Fruit fly (Drosophila melanogaster) whole organism, embryonic: ENCODE results near the gene CG9483.

Source experiments
- Atf-2 ChIP-seq: fragments of 200-800 bp; sonication (Bioruptor generic); optimal IDR thresholded peaks from 2 replicates; lab custom pipeline; 2016; ENCODE audit warnings: missing biosample characterization, missing genetic modification characterization
- BEAF-32 ChIP-seq: fragments of 200-800 bp; sonication (Bioruptor generic); optimal IDR thresholded peaks from 3 replicates; lab custom pipeline; 2017; ENCODE audit warnings: missing biosample characterization, missing genetic modification characterization, mild to moderate bottlenecking, moderate library complexity, missing genetic modification reagents
- BtbVII ChIP-seq: fragments of 200-800 bp; sonication (Bioruptor generic); optimal IDR thresholded peaks from 3 replicates; lab custom pipeline; 2017; ENCODE audit warnings: missing biosample characterization, mild to moderate bottlenecking, missing genetic modification characterization
- CG10147 ChIP-seq: fragments of 200-800 bp; sonication (Bioruptor generic); optimal IDR thresholded peaks from 2 replicates; lab custom pipeline; 2019; ENCODE audit warnings: missing biosample characterization, mild to moderate bottlenecking, missing genetic modification characterization, moderate library complexity
- CG10543 ChIP-seq: fragments of 200-800 bp; sonication (Bioruptor generic); optimal IDR thresholded peaks from 3 replicates; lab custom pipeline; 2017; ENCODE audit warnings: missing biosample characterization, mild to moderate bottlenecking, missing genetic modification characterization, moderate library complexity
- CG11093 ChIP-seq: fragments of 200-800 bp; sonication (Bioruptor generic); IDR thresholded peaks from 3 replicates; pipeline ENCODE4 v1.3.6; 2022; ENCODE audit warnings: missing biosample characterization, missing genetic modification characterization
- CG11247 ChIP-seq: fragments of 200-800 bp; sonication (Bioruptor generic); IDR thresholded peaks from 2 replicates; pipeline ENCODE4 v1.3.6; 2022; ENCODE audit warnings: missing biosample characterization, missing genetic modification characterization
- CG12219 ChIP-seq: fragments of 200-800 bp; sonication (Bioruptor generic); optimal IDR thresholded peaks from 3 replicates; lab custom pipeline; 2018; ENCODE audit warnings: missing biosample characterization, mild to moderate bottlenecking, missing genetic modification characterization
- CG12391 ChIP-seq: fragments of 200-800 bp; sonication (Bioruptor generic); optimal IDR thresholded peaks from 3 replicates; lab custom pipeline; 2018; ENCODE audit warnings: missing biosample characterization, mild to moderate bottlenecking, missing genetic modification characterization, moderate library complexity
- CG13296 ChIP-seq: fragments of 200-800 bp; sonication (Bioruptor generic); optimal IDR thresholded peaks from 3 replicates; lab custom pipeline; 2018; ENCODE audit warnings: missing biosample characterization, mild to moderate bottlenecking, missing genetic modification characterization
- CG13894 ChIP-seq: fragments of 200-800 bp; sonication (Bioruptor generic); optimal IDR thresholded peaks from 3 replicates; lab custom pipeline; 2018; ENCODE audit warnings: missing biosample characterization, mild to moderate bottlenecking, missing genetic modification characterization, moderate library complexity
- CG17328 ChIP-seq: fragments of 200-800 bp; sonication (Bioruptor generic); IDR thresholded peaks from 2 replicates; pipeline ENCODE4 v1.3.6; 2022; ENCODE audit warnings: missing biosample characterization, missing genetic modification characterization
- CG18011 ChIP-seq: fragments of 200-800 bp; sonication (Bioruptor generic); optimal IDR thresholded peaks from 2 replicates; lab custom pipeline; 2017; ENCODE audit warnings: missing biosample characterization, missing genetic modification characterization, mild to moderate bottlenecking, moderate library complexity, missing genotype
- CG1832 ChIP-seq: fragments of 200-800 bp; sonication (Bioruptor generic); optimal IDR thresholded peaks from 2 replicates; lab custom pipeline; 2017; ENCODE audit warnings: missing biosample characterization, mild to moderate bottlenecking, missing genetic modification characterization, inconsistent platforms
- CG2116 ChIP-seq: fragments of 200-800 bp; sonication (Bioruptor generic); optimal IDR thresholded peaks from 3 replicates; lab custom pipeline; 2018; ENCODE audit warnings: missing biosample characterization, mild to moderate bottlenecking, missing genetic modification characterization
- CG2202 ChIP-seq: fragments of 200-800 bp; sonication (Bioruptor generic); optimal IDR thresholded peaks from 2 replicates; lab custom pipeline; 2018; ENCODE audit warnings: missing biosample characterization, mild to moderate bottlenecking, missing genetic modification characterization
- CG3407 ChIP-seq: fragments of 200-800 bp; sonication (Bioruptor generic); optimal IDR thresholded peaks from 2 replicates; lab custom pipeline; 2018; ENCODE audit warnings: missing biosample characterization, mild to moderate bottlenecking, missing genetic modification characterization
- CG4328 ChIP-seq: fragments of 200-800 bp; sonication (Bioruptor generic); optimal IDR thresholded peaks from 3 replicates; lab custom pipeline; 2017; ENCODE audit warnings: missing biosample characterization, missing genetic modification reagents, missing genetic modification characterization
- CG4820 ChIP-seq: fragments of 200-800 bp; sonication (Bioruptor generic); optimal IDR thresholded peaks from 3 replicates; lab custom pipeline; 2016; ENCODE audit warnings: missing biosample characterization, missing genetic modification characterization
- CG6765 ChIP-seq: fragments of 200-800 bp; sonication (Bioruptor generic); optimal IDR thresholded peaks from 3 replicates; lab custom pipeline; 2017; ENCODE audit warnings: missing biosample characterization, mild to moderate bottlenecking, missing genetic modification characterization
- CG7839 ChIP-seq: fragments of 200-800 bp; sonication (Bioruptor generic); optimal IDR thresholded peaks from 3 replicates; lab custom pipeline; 2018; ENCODE audit warnings: missing biosample characterization, mild to moderate bottlenecking, missing genetic modification characterization, moderate library complexity
- CTCF ChIP-seq: fragments of 200-800 bp; sonication (Bioruptor generic); optimal IDR thresholded peaks from 2 replicates; lab custom pipeline; 2017; ENCODE audit warnings: missing biosample characterization, mild to moderate bottlenecking, missing genetic modification characterization, moderate library complexity
- Ets97D ChIP-seq: fragments of 200-800 bp; sonication (Bioruptor generic); optimal IDR thresholded peaks from 3 replicates; lab custom pipeline; 2016; ENCODE audit warnings: missing biosample characterization, missing genetic modification characterization
- H2.0 ChIP-seq: fragments of 200-800 bp; sonication (Bioruptor generic); IDR thresholded peaks from 2 replicates; pipeline ENCODE4 v1.3.6; 2022; ENCODE audit warnings: missing biosample characterization, missing genetic modification characterization
- HLH3B ChIP-seq: fragments of 200-800 bp; sonication (Bioruptor generic); IDR thresholded peaks from 2 replicates; pipeline ENCODE4 v1.3.6; 2022; ENCODE audit warnings: missing biosample characterization, missing genetic modification characterization
- Hand ChIP-seq: fragments of 200-800 bp; sonication (Bioruptor generic); optimal IDR thresholded peaks from 2 replicates; lab custom pipeline; 2017; ENCODE audit warnings: mild to moderate bottlenecking, missing biosample characterization, missing genetic modification reagents, missing genetic modification characterization
- Hmx ChIP-seq: fragments of 200-800 bp; sonication (Bioruptor generic); optimal IDR thresholded peaks from 2 replicates; lab custom pipeline; 2016; ENCODE audit warnings: missing biosample characterization, missing genetic modification characterization
- Mad ChIP-seq: fragments of 200-800 bp; sonication (Bioruptor generic); optimal IDR thresholded peaks from 2 replicates; lab custom pipeline; 2016; ENCODE audit warnings: missing biosample characterization, missing genetic modification characterization
- Meics ChIP-seq: fragments of 200-800 bp; sonication (Bioruptor generic); optimal IDR thresholded peaks from 2 replicates; lab custom pipeline; 2017; ENCODE audit warnings: missing biosample characterization, mild to moderate bottlenecking, missing genetic modification characterization
- Mrtf ChIP-seq: fragments of 200-800 bp; sonication (Bioruptor generic); IDR thresholded peaks from 3 replicates; pipeline ENCODE4 v1.3.6; 2022; ENCODE audit warnings: missing biosample characterization, missing genetic modification characterization
- Oli ChIP-seq: fragments of 200-800 bp; sonication (Bioruptor generic); optimal IDR thresholded peaks from 2 replicates; lab custom pipeline; 2018; ENCODE audit warnings: missing biosample characterization, mild to moderate bottlenecking, missing genetic modification characterization, moderate library complexity
- Sry-δ ChIP-seq: fragments of 200-800 bp; sonication (Bioruptor generic); optimal IDR thresholded peaks from 2 replicates; lab custom pipeline; 2016; ENCODE audit warnings: missing biosample characterization, missing genetic modification characterization
- Ssrp ChIP-seq: fragments of 200-800 bp; sonication (Bioruptor generic); optimal IDR thresholded peaks from 2 replicates; lab custom pipeline; 2018; ENCODE audit warnings: missing biosample characterization, mild to moderate bottlenecking, missing genetic modification characterization, moderate library complexity
- crp ChIP-seq, 2 experiments: fragments of 200-800 bp; sonication (Bioruptor generic); optimal IDR thresholded peaks; 2 replicates in 1 of 2; 3 replicates in 1 of 2; lab custom pipeline; 2017; ENCODE audit warnings: missing biosample characterization in 2 of 2, missing genetic modification characterization in 2 of 2, mild to moderate bottlenecking in 1 of 2, moderate library complexity in 1 of 2
- disco-r ChIP-seq: fragments of 200-800 bp; sonication (Bioruptor generic); optimal IDR thresholded peaks from 2 replicates; lab custom pipeline; 2016; ENCODE audit warnings: missing biosample characterization, missing genetic modification characterization
- emc ChIP-seq: fragments of 200-800 bp; sonication (Bioruptor generic); optimal IDR thresholded peaks from 2 replicates; lab custom pipeline; 2016; ENCODE audit warnings: missing biosample characterization, missing genetic modification characterization
- fd3F ChIP-seq: fragments of 200-800 bp; sonication (Bioruptor generic); optimal IDR thresholded peaks from 2 replicates; lab custom pipeline; 2018; ENCODE audit warnings: missing biosample characterization, mild to moderate bottlenecking, missing genetic modification characterization, moderate library complexity
- grau ChIP-seq: fragments of 200-800 bp; optimal IDR thresholded peaks from 3 replicates; lab custom pipeline; 2019; ENCODE audit warnings: missing biosample characterization, mild to moderate bottlenecking, missing genetic modification characterization, moderate library complexity
- hb ChIP-seq: fragments of 200-800 bp; sonication (Bioruptor generic); IDR thresholded peaks from 3 replicates; pipeline ENCODE4 v1.3.6; 2022; ENCODE audit warnings: missing biosample characterization, missing genetic modification characterization; ENCODE audit not compliant: partially characterized antibody
- hth ChIP-seq: fragments of >200 bp; optimal IDR thresholded peaks from 2 replicates; lab custom pipeline; 2017; ENCODE audit warnings: inconsistent platforms
- jigr1 ChIP-seq: fragments of 200-800 bp; sonication (Bioruptor generic); IDR thresholded peaks from 3 replicates; pipeline ENCODE4 v1.3.6; 2022; ENCODE audit warnings: missing biosample characterization, missing genetic modification characterization
- jing ChIP-seq: fragments of 200-800 bp; sonication (Bioruptor generic); optimal IDR thresholded peaks from 2 replicates; lab custom pipeline; 2018; ENCODE audit warnings: missing biosample characterization, mild to moderate bottlenecking, missing genetic modification characterization
- klu ChIP-seq: fragments of 200-800 bp; sonication (Bioruptor generic); IDR thresholded peaks from 2 replicates; pipeline ENCODE4 v1.3.6; 2022; ENCODE audit warnings: missing biosample characterization, missing genetic modification characterization
- lilli ChIP-seq: fragments of 200-800 bp; sonication (Bioruptor generic); optimal IDR thresholded peaks from 3 replicates; lab custom pipeline; 2016; ENCODE audit warnings: missing biosample characterization, missing genetic modification characterization
- pb ChIP-seq: fragments of 200-800 bp; sonication (Bioruptor generic); optimal IDR thresholded peaks from 3 replicates; lab custom pipeline; 2016; ENCODE audit warnings: missing biosample characterization, missing genetic modification characterization
- phol ChIP-seq: fragments of 200-800 bp; sonication (Bioruptor generic); optimal IDR thresholded peaks from 3 replicates; lab custom pipeline; 2018; ENCODE audit warnings: missing biosample characterization, mild to moderate bottlenecking, missing genetic modification characterization, moderate library complexity
- pita ChIP-seq: fragments of 200-800 bp; sonication (Bioruptor generic); optimal IDR thresholded peaks from 2 replicates; lab custom pipeline; 2017; ENCODE audit warnings: missing biosample characterization, mild to moderate bottlenecking, missing genetic modification characterization
- sd ChIP-seq: fragments of 200-800 bp; sonication (Bioruptor generic); optimal IDR thresholded peaks from 3 replicates; lab custom pipeline; 2018; ENCODE audit warnings: missing biosample characterization, mild to moderate bottlenecking, missing genetic modification characterization, moderate library complexity
- sens ChIP-seq: fragments of 200-800 bp; sonication (Bioruptor generic); peaks from one replicate; lab custom pipeline; 2016; ENCODE audit warnings: missing biosample characterization, missing genetic modification characterization
- sisA ChIP-seq: fragments of 200-800 bp; sonication (Bioruptor generic); IDR thresholded peaks from 2 replicates; pipeline ENCODE4 v1.3.6; 2022; ENCODE audit warnings: missing biosample characterization, missing genetic modification characterization
- slbo ChIP-seq: fragments of 200-800 bp; sonication (Bioruptor generic); IDR thresholded peaks from 2 replicates; pipeline ENCODE4 v1.3.6; 2022; ENCODE audit warnings: missing biosample characterization, missing genetic modification characterization
- usp ChIP-seq: fragments of >200 bp; optimal IDR thresholded peaks from 2 replicates; lab custom pipeline; 2017; ENCODE audit warnings: missing biosample characterization, missing genetic modification characterization

The CG9483 gene

DNA sequence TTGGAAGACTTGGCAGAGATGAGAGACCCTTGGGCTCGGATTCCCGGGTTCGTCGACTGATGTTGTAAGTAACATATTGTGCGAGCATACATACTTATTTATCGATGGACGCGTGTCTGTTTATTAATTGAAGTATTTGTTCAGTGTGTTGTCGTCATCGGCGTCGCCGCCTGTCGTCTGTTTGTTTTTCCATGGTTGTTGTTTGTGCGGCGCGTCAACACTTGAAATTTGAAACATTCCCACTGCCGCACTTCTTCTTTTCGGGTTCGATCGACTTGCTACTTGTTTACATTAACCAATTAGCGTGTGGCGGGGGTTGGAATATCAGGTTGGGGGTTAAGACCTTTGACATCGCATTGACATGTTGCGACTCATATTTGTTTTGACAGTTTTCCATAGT is 14.3 kb upstream of the CG9483 start:
- TF ChIP-seq CG11093 (no peak), CG2202 (tag; lab: Kevin White, UChicago) (peak; percentile 87), CTCF (GFP tag; lab: Kevin White, UChicago) (peak; percentile 13), Mrtf (GFP tag; lab: Robert Waterston, UW) (no peak), H2.0 (no peak), CG2116 (GFP tag; lab: Kevin White, UChicago) (peak; percentile 62), klu (GFP tag; lab: Robert Waterston, UW) (no peak), jigr1 (GFP tag; lab: Robert Waterston, UW) (no peak), phol (peak; percentile 11), disco-r (GFP tag; lab: Kevin White, UChicago) (peak; percentile 32), slbo (GFP tag; lab: Robert Waterston, UW) (no peak), BtbVII (GFP tag; lab: Kevin White, UChicago) (peak; percentile 69), HLH3B (GFP tag; lab: Robert Waterston, UW) (peak; percentile 47; the same call in 1 of the 2 replicates), CG17328 (GFP tag; lab: Robert Waterston, UW) (peak; percentile 58; the same call in 1 of the 2 replicates), Atf-2 (peak; percentile 11), pita (GFP tag; lab: Kevin White, UChicago) (no peak), CG4820 (peak; percentile 43), Oli (no peak), CG7839 (no peak), Mad (no peak), Ets97D (GFP tag; lab: Kevin White, UChicago) (no peak), CG1832 (GFP tag; lab: Kevin White, UChicago) (no peak), hb (GFP tag; lab: Robert Waterston, UW) (no peak), CG10543 (GFP tag; lab: Kevin White, UChicago) (peak; percentile 54), grau (peak; percentile 25), fd3F (GFP tag; lab: Kevin White, UChicago) (no peak), CG4328 (GFP tag; lab: Kevin White, UChicago) (peak; percentile 56), hth (lab: Kevin White, UChicago) (no peak), CG11247 (GFP tag; lab: Robert Waterston, UW) (no peak), CG10147 (GFP tag; lab: Kevin White, UChicago) (no peak), pb (GFP tag; lab: Kevin White, UChicago) (peak; percentile 4), Ssrp (no peak), CG12219 (peak; percentile 65), Hmx (GFP tag; lab: Kevin White, UChicago) (no peak), lilli (GFP tag; lab: Kevin White, UChicago) (no peak), BEAF-32 (GFP tag; lab: Kevin White, UChicago) (no peak), CG13894 (tag; lab: Kevin White, UChicago) (no peak), Meics (peak; percentile 21), sisA (no peak), jing (no peak), CG13296 (no peak), usp (GFP tag; lab: Kevin White, UChicago) (no peak), emc (no peak), Hand (GFP tag; lab: Kevin White, UChicago) (peak; percentile 12), sd (peak; percentile 10), sens (GFP tag; lab: Kevin White, UChicago) (peak; percentile 91), crp (GFP tag; optimal IDR thresholded peaks at IDR 0.05; lab: Kevin White, UChicago) (no peak), Sry-δ (GFP tag; lab: Kevin White, UChicago) (no peak), CG18011 (GFP tag; lab: Kevin White, UChicago) (no peak), CG3407 (GFP tag; lab: Kevin White, UChicago) (peak; percentile 83), CG6765 (GFP tag; lab: Kevin White, UChicago) (peak; percentile 64), CG12391 (peak; percentile 51)
